Worm (Caenorhabditis elegans): ENCODE measurements around the gene F09E10.6.

The F09E10.6 gene

ce11 chrX:1521387-1521786, 23.9 kb upstream of the F09E10.6 start, which contains the start of gene toca-1:
toca-1 (minus strand) TSS chrX:1521487.
- TF ChIP-seq nhr-76 (tag; optimal IDR thresholded peaks at IDR 0.05) (no peak), nhr-237 (tag; optimal IDR thresholded peaks at IDR 0.05) (no peak), mep-1 (tag; optimal IDR thresholded peaks at IDR 0.05) (no peak), tbx-8 (GFP tag; optimal IDR thresholded peaks at IDR 0.05) (no peak), elt-1 (tag; optimal IDR thresholded peaks at IDR 0.05; ENCODE audit: borderline replicate concordance, insufficient read depth) (no peak), sem-2 (GFP tag; optimal IDR thresholded peaks at IDR 0.05) (no peak), nhr-12 (tag; optimal IDR thresholded peaks at IDR 0.05) (no peak), lin-32 (GFP tag; optimal IDR thresholded peaks at IDR 0.05) (no peak), pha-4 (tag; optimal IDR thresholded peaks at IDR 0.05) (no peak), ces-1 (GFP tag; optimal IDR thresholded peaks at IDR 0.05) (no peak), lin-13 (tag; optimal IDR thresholded peaks at IDR 0.05) (no peak), sptf-1 (tag; optimal IDR thresholded peaks at IDR 0.05) (no peak), mab-5 (tag; optimal IDR thresholded peaks at IDR 0.05) (no peak), drap-1 (GFP tag; optimal IDR thresholded peaks at IDR 0.05) (no peak), blmp-1 (tag; optimal IDR thresholded peaks at IDR 0.05) (no peak), unc-39 (tag; optimal IDR thresholded peaks at IDR 0.05) (no peak), ceh-39 (tag; optimal IDR thresholded peaks at IDR 0.05) (no peak), hlh-1 (tag; optimal IDR thresholded peaks at IDR 0.05) (no peak), ham-2 (GFP tag; optimal IDR thresholded peaks at IDR 0.05) (no peak)

DNA sequence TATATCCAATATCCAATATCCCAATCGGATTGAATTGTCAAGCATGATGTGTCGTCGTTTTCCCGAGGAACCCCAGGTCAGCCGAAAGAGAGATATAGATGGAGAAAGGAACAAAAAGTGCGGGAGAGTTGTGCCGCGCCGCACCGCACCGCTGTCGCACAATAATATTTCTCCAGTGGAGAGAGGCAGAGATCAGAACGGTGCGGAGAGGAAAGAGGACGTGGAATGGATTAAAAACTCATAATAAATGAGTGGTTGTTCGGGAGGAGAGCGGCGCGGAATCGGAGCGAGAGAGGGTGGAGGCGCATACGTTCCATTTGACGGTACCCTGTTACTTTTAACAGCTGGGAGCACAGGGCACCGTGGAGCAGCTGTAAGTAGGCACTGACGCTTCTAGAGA, 20.0 kb upstream of the F09E10.6 start:
- TF ChIP-seq unc-120 (tag; optimal IDR thresholded peaks at IDR 0.05; ENCODE audit: poor library complexity, severe bottlenecking) (peak; percentile 4), mab-5 (tag; optimal IDR thresholded peaks at IDR 0.05) (no peak)

DNA sequence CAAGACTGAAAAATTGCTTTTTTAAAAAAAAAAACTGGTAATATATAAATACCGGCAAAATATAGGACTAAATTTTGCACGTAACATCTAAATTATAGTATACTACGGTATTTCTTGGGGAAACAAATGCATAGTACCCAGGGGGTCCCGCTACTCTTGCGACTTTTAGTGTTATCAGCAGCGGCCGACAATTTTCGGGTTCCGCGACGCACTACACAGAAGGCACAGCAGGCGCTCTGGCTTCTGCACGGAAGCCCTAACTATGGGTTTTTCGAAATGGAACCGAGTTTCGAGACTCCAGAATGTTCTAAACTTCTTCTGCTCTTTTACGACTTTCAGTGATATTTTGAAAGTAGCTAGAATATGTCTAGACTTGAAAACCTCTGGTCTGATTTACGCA, 19.1 kb upstream of the F09E10.6 start:
- no peak for TF ChIP-seq nhr-12 (tag; optimal IDR thresholded peaks at IDR 0.05)
- TF ChIP-seq cnd-1 (tag; optimal IDR thresholded peaks at IDR 0.05): no peak
- no peak for TF ChIP-seq elt-1 (tag; optimal IDR thresholded peaks at IDR 0.05; ENCODE audit: borderline replicate concordance, insufficient read depth)
- TF ChIP-seq lin-32 (GFP tag; optimal IDR thresholded peaks at IDR 0.05): no peak
- TF ChIP-seq nhr-28 (tag; optimal IDR thresholded peaks at IDR 0.05): no peak
- no peak for TF ChIP-seq elt-3 (tag; optimal IDR thresholded peaks at IDR 0.05)
- TF ChIP-seq ceh-39 (tag; optimal IDR thresholded peaks at IDR 0.05): no peak
- no peak for TF ChIP-seq snpc-4 (tag; optimal IDR thresholded peaks at IDR 0.05)
- no peak for TF ChIP-seq drap-1 (GFP tag; optimal IDR thresholded peaks at IDR 0.05)
- no peak for TF ChIP-seq hlh-1 (tag; optimal IDR thresholded peaks at IDR 0.05)
- no peak for TF ChIP-seq ztf-11 (tag; optimal IDR thresholded peaks at IDR 0.05)
- TF ChIP-seq ces-1 (GFP tag; optimal IDR thresholded peaks at IDR 0.05): no peak
- no peak for TF ChIP-seq zip-8 (tag; optimal IDR thresholded peaks at IDR 0.05)
- no peak for TF ChIP-seq pha-4 (tag; optimal IDR thresholded peaks at IDR 0.05)
- no peak for TF ChIP-seq nhr-2 (tag; optimal IDR thresholded peaks at IDR 0.05)
- TF ChIP-seq unc-39 (tag; optimal IDR thresholded peaks at IDR 0.05): no peak
- TF ChIP-seq M03D4.4 (tag; optimal IDR thresholded peaks at IDR 0.05): no peak
- TF ChIP-seq bed-3 (GFP tag; optimal IDR thresholded peaks at IDR 0.05): no peak

DNA sequence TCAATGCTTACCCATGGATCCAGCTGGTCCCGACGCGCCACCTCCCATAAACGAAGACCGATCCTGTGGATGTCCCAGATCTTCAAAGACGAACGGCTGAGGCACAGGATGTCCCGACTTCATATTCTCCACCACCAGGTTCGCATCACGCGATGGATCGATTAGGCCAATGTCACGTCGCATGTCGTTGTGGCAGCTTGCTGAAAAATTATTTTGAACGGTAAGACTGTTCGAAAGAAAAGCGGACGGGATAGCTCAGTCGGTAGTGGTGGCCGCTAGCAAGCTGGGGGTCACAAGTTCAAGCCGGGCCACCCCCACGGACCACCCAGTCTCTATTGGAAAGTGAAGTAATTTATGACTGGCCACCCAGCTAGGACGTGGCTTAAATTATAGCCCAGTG, 15.7 kb upstream of the F09E10.6 start:
- TF ChIP-seq nhr-2 (tag; optimal IDR thresholded peaks at IDR 0.05) (no peak), mep-1 (tag; optimal IDR thresholded peaks at IDR 0.05) (no peak), unc-39 (tag; optimal IDR thresholded peaks at IDR 0.05) (no peak), nhr-237 (tag; optimal IDR thresholded peaks at IDR 0.05) (no peak), mls-2 (tag; optimal IDR thresholded peaks at IDR 0.05) (no peak), cnd-1 (tag; optimal IDR thresholded peaks at IDR 0.05) (no peak), elt-1 (tag; optimal IDR thresholded peaks at IDR 0.05; ENCODE audit: borderline replicate concordance, insufficient read depth) (no peak)

- TF ChIP-seq snpc-4 (tag; optimal IDR thresholded peaks at IDR 0.05) (no peak), sptf-1 (tag; optimal IDR thresholded peaks at IDR 0.05) (no peak), ces-1 (GFP tag; optimal IDR thresholded peaks at IDR 0.05) (no peak), unc-39 (tag; optimal IDR thresholded peaks at IDR 0.05) (no peak), nhr-237 (tag; optimal IDR thresholded peaks at IDR 0.05) (no peak), zip-8 (tag; optimal IDR thresholded peaks at IDR 0.05) (no peak), ham-2 (GFP tag; optimal IDR thresholded peaks at IDR 0.05) (no peak), ceh-39 (tag; optimal IDR thresholded peaks at IDR 0.05) (no peak), unc-62 (GFP tag; optimal IDR thresholded peaks at IDR 0.05) (no peak), elt-3 (tag; optimal IDR thresholded peaks at IDR 0.05) (no peak), cnd-1 (tag; optimal IDR thresholded peaks at IDR 0.05) (no peak)
These were observed 14.8 kb upstream of the F09E10.6 start for ce11 chrX:1512307-1512706.
